Worm (Caenorhabditis elegans) whole organism, mixed stage, embryonic: ENCODE results near the gene cul-4.

Source experiments
- M03D4.4 ChIP-seq: sonication (generic microtip); optimal IDR thresholded peaks from 2 replicates; lab custom pipeline; 2017; ENCODE audit warnings: mild to moderate bottlenecking, missing genetic modification characterization, missing compliant biosample characterization
- ces-1 ChIP-seq: fragments of 150-350 bp; optimal IDR thresholded peaks from 2 replicates; lab custom pipeline; 2014; ENCODE audit warnings: missing biosample characterization, missing genetic modification reagents, missing genetic modification characterization
- elt-3 ChIP-seq: fragments of 150-350 bp; optimal IDR thresholded peaks from 2 replicates; lab custom pipeline; 2014; ENCODE audit warnings: missing biosample characterization, missing genetic modification characterization
- lin-13 ChIP-seq: fragments of 150-350 bp; optimal IDR thresholded peaks from 2 replicates; lab custom pipeline; 2014; ENCODE audit warnings: missing biosample characterization, missing genetic modification characterization
- mep-1 ChIP-seq: fragments of 150-350 bp; optimal IDR thresholded peaks from 2 replicates; lab custom pipeline; 2017; ENCODE audit warnings: missing biosample characterization, missing genetic modification reagents, missing genetic modification characterization, inconsistent platforms
- nhr-237 ChIP-seq: fragments of 150-350 bp; optimal IDR thresholded peaks from 2 replicates; lab custom pipeline; 2014; ENCODE audit warnings: missing biosample characterization, missing genetic modification characterization
- pha-4 ChIP-seq: fragments of 150-350 bp; optimal IDR thresholded peaks from 2 replicates; lab custom pipeline; 2018; ENCODE audit warnings: missing biosample characterization, missing genetic modification reagents, missing genetic modification characterization
- snpc-4 ChIP-seq: fragments of 150-350 bp; optimal IDR thresholded peaks from 2 replicates; lab custom pipeline; 2014; ENCODE audit warnings: missing biosample characterization, missing genetic modification characterization
- unc-62 ChIP-seq: fragments of 150-350 bp; optimal IDR thresholded peaks from 2 replicates; lab custom pipeline; 2014; ENCODE audit warnings: missing biosample characterization, missing genetic modification reagents, missing genetic modification characterization

ce11 chrII:7280584-7280983 lies 21.3 kb upstream of the cul-4 start:
- TF ChIP-seq ces-1 = no peak
- TF ChIP-seq M03D4.4 (tag; lab: Kevin White, UChicago) = no peak
- TF ChIP-seq unc-62 (GFP tag; lab: Kevin White, UChicago) = no peak
- no peak for TF ChIP-seq mep-1
- no peak for TF ChIP-seq snpc-4 (tag; lab: Kevin White, UChicago)
- TF ChIP-seq lin-13 (tag; lab: Kevin White, UChicago) = no peak
- TF ChIP-seq elt-3 (tag; lab: Kevin White, UChicago) = no peak
- TF ChIP-seq nhr-237 (tag; lab: Kevin White, UChicago) = no peak
- TF ChIP-seq pha-4 = no peak
